Worm (Caenorhabditis elegans) whole organism, L4 larva: ENCODE data around the gene nas-31.

Source experiments
- F44E2.7 ChIP-seq: fragments of 200-800 bp; sonication (Bioruptor generic); IDR thresholded peaks from 2 replicates; pipeline ENCODE4 v2.1.2; 2022; ENCODE audit warnings: missing genetic modification characterization, missing compliant biosample characterization
- unc-62 ChIP-seq, 3 experiments: fragments of 150-350 bp in 1 of 3; sonication (generic microtip); optimal IDR thresholded peaks in 2 of 3; peaks in 1 of 3; 1 replicate in 1 of 3; 2 replicates in 2 of 3; lab custom pipeline; 2014 to 2017; ENCODE audit warnings: missing biosample characterization in 3 of 3, missing genetic modification characterization in 3 of 3, missing genetic modification reagents in 3 of 3, missing genotype in 1 of 3

DNA sequence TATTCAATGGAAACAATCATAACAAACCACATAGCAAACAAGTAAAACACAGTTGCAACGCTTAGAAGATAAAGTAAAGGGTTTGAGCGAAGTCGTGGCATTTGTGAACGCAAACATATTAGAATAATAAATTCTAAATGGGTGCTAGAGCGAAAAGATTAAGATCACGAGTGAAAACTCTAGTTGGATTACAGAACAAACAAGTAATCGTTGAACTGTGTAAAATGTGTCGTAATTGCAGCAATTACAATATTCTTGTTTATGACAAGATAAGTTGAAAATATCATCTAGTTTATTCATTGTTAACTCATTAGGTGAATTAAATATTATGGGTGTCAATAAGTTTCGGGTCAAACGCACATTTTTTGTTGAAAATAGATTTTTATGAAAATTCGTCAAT lies 19.0 kb downstream of the nas-31 start, which contains the start of gene F32D8.8:
- TF ChIP-seq F44E2.7, result no peak
- TF ChIP-seq unc-62 (GFP tag; optimal IDR thresholded peaks at IDR 0.05 in 1 of 2; lab: Kevin White, UChicago), result no peak
- no peak for TF ChIP-seq unc-62 (tag; optimal IDR thresholded peaks at IDR 0.05; lab: Kevin White, UChicago)
